Fruit fly (Drosophila melanogaster): ENCODE results near the gene Vm26Ac.
A peak's percentile ranks its signal among the peaks of the same experiment; 100 is the strongest.

Gene Vm26Ac

dm6 chr2L:5958581-5959177 lies at the start of gene Vm26Ac:
Gene Vm26Ac, minus strand, starts transcription at chr2L:5958631.
- TF ChIP-seq CTCF (optimal IDR thresholded peaks at IDR 0.05) (no peak), CG8478 (optimal IDR thresholded peaks at IDR 0.05) (no peak)

- TF ChIP-seq CTCF (optimal IDR thresholded peaks at IDR 0.05): no peak
- no peak for TF ChIP-seq CG8478 (optimal IDR thresholded peaks at IDR 0.05)
Measured at dm6 chr2L:6006508-6007232, 48.2 kb upstream of the Vm26Ac start, which contains the start of gene Gal. Gene Gal, minus strand, starts transcription at chr2L:6006827.

DNA sequence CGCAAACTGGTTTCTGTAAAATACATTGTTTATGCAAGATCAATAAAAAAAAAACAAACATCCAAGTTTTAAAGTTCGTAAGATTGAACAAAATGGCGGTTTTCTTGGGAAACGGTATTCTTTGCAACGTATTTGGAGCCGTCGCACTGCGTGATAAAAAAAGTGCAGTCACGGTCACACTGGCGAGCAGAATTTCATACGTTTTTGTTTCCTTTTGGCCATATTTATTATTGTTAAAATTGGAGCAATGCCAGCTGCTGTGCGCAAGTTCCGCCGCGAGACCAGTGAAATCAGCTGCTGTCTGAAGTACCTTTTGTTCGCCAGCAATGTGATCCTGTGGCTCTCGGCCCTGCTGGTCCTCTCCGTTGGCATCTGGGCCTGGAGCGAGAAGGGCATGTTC lies 41.6 kb upstream of the Vm26Ac start, which contains the start of gene Tsp26A:
Gene Tsp26A (plus strand): TSS at position 164 of the 400 bp plus-strand sequence.
- TF ChIP-seq CTCF (optimal IDR thresholded peaks at IDR 0.05) (no peak), CG8478 (optimal IDR thresholded peaks at IDR 0.05) (no peak)

dm6 chr2L:5999247-5999646 lies 40.8 kb upstream of the Vm26Ac start, which contains the start of gene Kdm5:
Gene Kdm5, minus strand, starts transcription at chr2L:5999501.
- TF ChIP-seq CTCF (optimal IDR thresholded peaks at IDR 0.05): peak in 1 of 2 experiments; percentile 7
- no peak for TF ChIP-seq CG8478 (optimal IDR thresholded peaks at IDR 0.05)

- TF ChIP-seq CG8478 (optimal IDR thresholded peaks at IDR 0.05) (no peak), CTCF (optimal IDR thresholded peaks at IDR 0.05) (no peak)
Measured at dm6 chr2L:5998383-5998782, 40.0 kb upstream of the Vm26Ac start.

DNA sequence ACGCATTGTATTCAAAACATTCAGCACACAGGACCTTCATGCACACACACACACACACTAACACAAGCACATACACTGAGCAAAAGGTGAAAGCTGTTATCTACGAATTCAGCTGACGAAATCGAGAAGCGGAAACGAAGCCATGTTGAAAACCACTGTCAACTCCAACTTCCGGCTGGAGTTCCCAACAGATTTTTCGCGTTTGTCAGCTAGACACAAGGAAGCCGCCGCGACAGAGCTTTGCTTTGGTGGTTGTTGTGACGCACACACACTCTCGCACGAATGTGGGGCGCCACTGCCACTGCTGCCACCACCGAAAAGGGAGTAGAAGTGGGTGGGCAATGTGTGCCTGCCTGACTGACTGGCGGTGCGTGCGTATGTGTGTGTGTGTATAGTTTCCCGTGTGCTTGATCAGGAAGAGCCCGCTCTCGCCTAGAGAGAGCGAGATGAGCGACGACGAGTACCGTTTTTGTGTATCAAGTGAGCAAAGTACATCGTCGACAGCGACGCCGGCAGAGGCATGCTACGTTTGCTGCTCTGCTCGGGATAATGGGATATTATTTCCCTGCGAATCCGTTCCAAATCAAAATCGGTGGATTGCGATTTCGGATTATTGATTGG lies 39.3 kb upstream of the Vm26Ac start:
- TF ChIP-seq CTCF (optimal IDR thresholded peaks at IDR 0.05): no peak
- TF ChIP-seq CG8478 (optimal IDR thresholded peaks at IDR 0.05): no peak

DNA sequence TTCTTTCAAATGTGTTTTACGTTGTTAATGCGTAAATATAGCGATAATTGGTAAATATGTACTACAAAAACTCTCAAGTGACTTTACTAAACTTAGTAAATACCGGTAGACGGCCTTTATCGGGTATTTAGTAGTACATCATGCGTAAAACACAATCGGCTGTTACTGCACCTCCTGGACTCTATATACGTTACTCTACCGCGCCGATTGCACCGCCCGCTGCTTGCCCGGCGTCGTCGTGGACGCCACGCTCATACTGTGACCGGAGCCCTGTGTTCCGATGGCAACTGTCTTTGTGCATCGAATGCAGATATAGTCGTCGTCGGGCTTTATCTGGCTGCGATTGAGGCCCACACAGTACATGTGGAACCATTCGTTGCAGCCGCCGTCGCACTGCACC lies 32.0 kb upstream of the Vm26Ac start:
- no peak for TF ChIP-seq CTCF (optimal IDR thresholded peaks at IDR 0.05)
- no peak for TF ChIP-seq CG8478 (optimal IDR thresholded peaks at IDR 0.05)

- TF ChIP-seq CG8478 (optimal IDR thresholded peaks at IDR 0.05): no peak
- TF ChIP-seq CTCF (optimal IDR thresholded peaks at IDR 0.05): no peak
Measured at dm6 chr2L:5988115-5989092, 30.0 kb upstream of the Vm26Ac start.

DNA sequence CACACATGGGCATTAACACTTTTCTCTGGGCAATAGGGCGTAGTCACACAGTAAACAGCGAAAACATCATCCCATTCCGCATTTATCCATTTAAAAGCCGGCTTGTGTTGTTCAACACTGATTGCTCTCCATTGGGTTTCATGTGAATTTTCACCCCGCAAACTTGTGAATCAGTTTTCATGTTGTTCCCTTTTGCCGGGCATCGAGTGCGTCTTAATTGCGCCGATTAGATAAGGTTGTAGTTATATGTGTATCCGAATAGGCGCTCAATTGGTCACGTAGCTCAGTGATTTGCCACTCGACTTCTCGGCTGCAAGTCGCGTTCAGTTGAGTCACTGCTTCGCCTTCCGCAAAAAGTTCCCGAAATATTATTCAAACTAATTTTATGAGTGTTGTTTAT lies 28.5 kb upstream of the Vm26Ac start:
- TF ChIP-seq CG8478 (optimal IDR thresholded peaks at IDR 0.05) (no peak), CTCF (optimal IDR thresholded peaks at IDR 0.05) (no peak)

DNA sequence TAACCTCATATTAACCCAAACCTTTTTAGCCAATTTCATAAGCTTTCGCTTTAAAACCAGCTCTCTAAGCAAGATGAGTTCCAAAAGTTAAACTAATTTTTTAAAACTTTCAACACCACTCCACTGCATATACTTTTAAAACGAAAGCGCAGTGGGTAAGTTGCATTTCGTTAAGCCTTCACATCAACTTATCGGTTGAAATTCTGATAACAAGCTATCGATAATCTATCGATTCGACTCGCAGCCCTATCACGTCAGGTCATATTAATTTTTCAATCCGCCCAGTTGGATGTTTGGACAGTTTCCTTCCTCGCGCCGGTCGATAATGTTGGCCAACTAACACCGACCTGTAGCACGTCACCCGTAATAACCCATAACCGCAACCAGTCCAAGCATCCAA lies 27.7 kb upstream of the Vm26Ac start, which contains the start of gene ifc:
Gene ifc (plus strand): TSS at position 255 of the 400 bp plus-strand sequence.
- TF ChIP-seq CG8478 (optimal IDR thresholded peaks at IDR 0.05) (no peak), CTCF (optimal IDR thresholded peaks at IDR 0.05) (peak; percentile 28 to 48)

DNA sequence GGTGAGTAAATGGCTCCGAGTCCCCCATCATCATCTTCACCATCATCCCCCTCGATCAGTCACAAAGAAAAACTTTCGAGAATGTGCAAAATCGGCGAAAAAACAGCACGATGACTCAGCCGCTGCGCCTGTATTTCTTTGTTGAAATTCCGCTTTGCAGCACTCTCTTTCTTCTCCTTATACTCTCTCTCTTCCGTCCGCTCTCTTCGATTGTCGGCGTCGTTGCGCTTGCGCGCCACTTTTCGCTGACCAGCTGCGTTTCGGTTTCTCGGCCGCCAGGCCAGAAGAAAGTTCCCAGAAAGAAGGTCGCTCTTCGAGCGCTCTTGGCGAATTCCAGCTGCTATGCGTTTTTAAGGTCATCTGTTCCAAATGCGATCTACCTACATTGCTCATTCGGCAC lies 24.8 kb upstream of the Vm26Ac start:
- TF ChIP-seq CTCF (optimal IDR thresholded peaks at IDR 0.05) (no peak), CG8478 (optimal IDR thresholded peaks at IDR 0.05) (no peak)

- TF ChIP-seq CG8478 (optimal IDR thresholded peaks at IDR 0.05): no peak
- peak; percentile 17 to 70 for TF ChIP-seq CTCF (optimal IDR thresholded peaks at IDR 0.05)
Measured at dm6 chr2L:5982334-5982987, 24.0 kb upstream of the Vm26Ac start.

DNA sequence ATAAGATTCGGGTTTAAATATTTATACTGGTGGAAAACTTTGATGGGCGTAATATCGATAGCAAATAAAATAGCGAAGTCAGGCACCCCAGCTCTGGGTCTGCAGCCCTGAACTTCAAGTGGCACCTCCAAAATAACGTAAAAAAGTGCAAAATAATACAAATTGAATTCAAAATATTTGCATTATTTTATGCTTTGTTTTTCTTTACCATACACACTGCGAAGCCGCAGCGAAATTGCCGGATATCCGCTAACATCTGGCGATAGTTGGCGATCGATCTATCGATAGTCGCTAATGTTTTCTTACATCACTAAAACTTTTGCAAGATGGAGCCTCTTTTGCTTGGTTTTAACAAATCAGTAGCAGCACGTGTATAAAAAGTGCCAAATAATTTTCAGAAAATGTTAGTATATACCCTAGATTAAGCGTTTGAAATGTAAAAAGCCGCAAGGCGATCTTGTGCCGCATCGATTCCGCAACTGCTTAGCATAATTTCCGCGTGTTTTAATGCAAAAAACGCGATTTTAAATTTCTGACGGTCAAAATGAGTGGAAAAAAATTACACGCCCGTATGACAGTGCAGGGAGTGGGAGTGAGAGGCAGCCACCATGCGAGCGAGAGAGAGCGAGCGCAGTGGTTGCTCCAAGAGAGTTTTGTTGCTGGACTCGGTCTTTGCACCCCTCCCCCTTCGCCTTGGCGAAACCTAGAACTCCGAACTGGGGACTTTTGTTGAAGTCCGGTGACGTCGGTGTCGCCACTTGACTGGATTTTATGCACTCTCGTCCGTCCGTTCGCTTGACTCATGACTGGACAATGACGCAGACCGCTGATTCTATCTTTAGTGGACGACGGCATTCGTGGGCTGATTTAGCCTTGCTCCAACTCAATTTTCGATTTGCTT lies 23.3 kb upstream of the Vm26Ac start, which contains the start of gene eIF4A:
Gene eIF4A (plus strand): TSS at position 332 of the 901 bp plus-strand sequence.
- TF ChIP-seq CTCF (optimal IDR thresholded peaks at IDR 0.05) (no peak), CG8478 (optimal IDR thresholded peaks at IDR 0.05) (no peak)
